Fruit fly (Drosophila melanogaster) whole organism, pupa: Measurements from ENCODE around the gene CG7368.

Source experiments
- CG10348 ChIP-seq: fragments of 200-800 bp; sonication (Bioruptor generic); IDR thresholded peaks from 2 replicates; pipeline ENCODE4 v1.3.6; 2022; ENCODE audit warnings: missing biosample characterization, missing genetic modification characterization
- CG12605 ChIP-seq: fragments of 200-800 bp; sonication (Bioruptor generic); IDR thresholded peaks from 2 replicates; pipeline ENCODE4 v1.3.6; 2022; ENCODE audit warnings: missing biosample characterization, missing genetic modification characterization
- CG13204 ChIP-seq: fragments of 200-800 bp; sonication (Bioruptor generic); optimal IDR thresholded peaks from 2 replicates; lab custom pipeline; 2018; ENCODE audit warnings: missing biosample characterization, mild to moderate bottlenecking, missing genetic modification characterization, moderate library complexity
- CG14655 ChIP-seq: fragments of 200-800 bp; sonication (Bioruptor generic); optimal IDR thresholded peaks from 3 replicates; lab custom pipeline; 2017; ENCODE audit warnings: mild to moderate bottlenecking, missing biosample characterization, missing genetic modification reagents, missing genetic modification characterization
- CG15710 ChIP-seq: fragments of 200-800 bp; sonication (Bioruptor generic); optimal IDR thresholded peaks from 2 replicates; lab custom pipeline; 2018; ENCODE audit warnings: missing biosample characterization, mild to moderate bottlenecking, missing genetic modification characterization, moderate library complexity
- CG17806 ChIP-seq: fragments of 200-800 bp; sonication (Bioruptor generic); optimal IDR thresholded peaks from 2 replicates; lab custom pipeline; 2018; ENCODE audit warnings: missing biosample characterization, mild to moderate bottlenecking, missing genetic modification characterization, moderate library complexity
- CG32121 ChIP-seq: fragments of 200-800 bp; sonication (Bioruptor generic); IDR thresholded peaks from 2 replicates; pipeline ENCODE4 v1.3.6; 2022; ENCODE audit warnings: missing biosample characterization, missing genetic modification characterization
- CG34367 ChIP-seq: fragments of 200-800 bp; sonication (Bioruptor generic); optimal IDR thresholded peaks from 2 replicates; lab custom pipeline; 2018; ENCODE audit warnings: missing biosample characterization, mild to moderate bottlenecking, missing genetic modification characterization
- CG4496 ChIP-seq: fragments of 200-800 bp; sonication (Bioruptor generic); IDR thresholded peaks from 3 replicates; pipeline ENCODE4 v1.3.6; 2022; ENCODE audit warnings: missing biosample characterization, missing genetic modification characterization
- CG8159 ChIP-seq: fragments of 200-800 bp; sonication (Bioruptor generic); optimal IDR thresholded peaks from 3 replicates; lab custom pipeline; 2018; ENCODE audit warnings: missing biosample characterization, mild to moderate bottlenecking, missing genetic modification characterization, moderate library complexity
- CG8301 ChIP-seq: fragments of 200-800 bp; sonication (Bioruptor generic); optimal IDR thresholded peaks from 2 replicates; lab custom pipeline; 2018; ENCODE audit warnings: missing biosample characterization, mild to moderate bottlenecking, missing genetic modification characterization
- CG9948 ChIP-seq: fragments of 200-800 bp; sonication (Bioruptor generic); optimal IDR thresholded peaks from 2 replicates; lab custom pipeline; 2018; ENCODE audit warnings: missing biosample characterization, mild to moderate bottlenecking, missing genetic modification characterization, moderate library complexity
- D1 ChIP-seq: fragments of 200-800 bp; sonication (Bioruptor generic); optimal IDR thresholded peaks from 2 replicates; lab custom pipeline; 2018; ENCODE audit warnings: missing biosample characterization, mild to moderate bottlenecking, missing genetic modification characterization, moderate library complexity
- EcR ChIP-seq: fragments of 200-800 bp; sonication (Bioruptor generic); optimal IDR thresholded peaks from 3 replicates; lab custom pipeline; 2019; ENCODE audit warnings: missing biosample characterization, missing genetic modification characterization, mild to moderate bottlenecking, moderate library complexity, missing genetic modification reagents
- Ets98B ChIP-seq: fragments of 200-800 bp; sonication (Bioruptor generic); IDR thresholded peaks from 2 replicates; pipeline ENCODE4 v1.3.6; 2022; ENCODE audit warnings: missing biosample characterization, missing genetic modification characterization
- Pif1A ChIP-seq: fragments of 200-800 bp; sonication (Bioruptor generic); optimal IDR thresholded peaks from 3 replicates; lab custom pipeline; 2016; ENCODE audit warnings: missing biosample characterization, missing genetic modification characterization
- Pif1B ChIP-seq: fragments of 200-800 bp; sonication (Bioruptor generic); optimal IDR thresholded peaks from 3 replicates; lab custom pipeline; 2016; ENCODE audit warnings: missing biosample characterization, missing genetic modification characterization
- Snoo ChIP-seq: fragments of 200-800 bp; sonication (Bioruptor generic); optimal IDR thresholded peaks from 3 replicates; lab custom pipeline; 2017; ENCODE audit warnings: missing biosample characterization, mild to moderate bottlenecking, missing genetic modification characterization, inconsistent platforms
- fd96Ca ChIP-seq: fragments of 200-800 bp; sonication (Bioruptor generic); IDR thresholded peaks from 3 replicates; pipeline ENCODE4 v1.3.6; 2022; ENCODE audit warnings: missing biosample characterization, missing genetic modification characterization
- gl ChIP-seq: fragments of 200-800 bp; sonication (Bioruptor generic); optimal IDR thresholded peaks from 2 replicates; lab custom pipeline; 2018; ENCODE audit warnings: missing biosample characterization, mild to moderate bottlenecking, missing genetic modification characterization
- rn ChIP-seq: fragments of 200-800 bp; sonication (Bioruptor generic); IDR thresholded peaks from 2 replicates; pipeline ENCODE4 v1.3.6; 2022; ENCODE audit warnings: missing biosample characterization, missing genetic modification characterization

CG7368 gene

dm6 chr3L:11582097-11582496 is 14.9 kb upstream of the CG7368 start, which contains the start of gene CG33269:
TSS of gene CG33269 (minus strand) at chr3L:11582197.
- no peak for TF ChIP-seq CG13204
- no peak for TF ChIP-seq Pif1A (GFP tag; lab: Kevin White, UChicago)
- no peak for TF ChIP-seq CG8159 (tag; lab: Kevin White, UChicago)
- no peak for TF ChIP-seq fd96Ca (GFP tag; lab: Robert Waterston, UW)
- no peak for TF ChIP-seq CG15710
- no peak for TF ChIP-seq CG9948
- no peak for TF ChIP-seq CG8301 (tag; lab: Kevin White, UChicago)
- TF ChIP-seq CG12605 (GFP tag; lab: Robert Waterston, UW) = no peak
- no peak for TF ChIP-seq Ets98B
- TF ChIP-seq gl = no peak
- no peak for TF ChIP-seq CG14655 (GFP tag; lab: Kevin White, UChicago)
- no peak for TF ChIP-seq Snoo (tag; lab: Kevin White, UChicago)
- TF ChIP-seq CG4496 (GFP tag; lab: Robert Waterston, UW) = no peak
- no peak for TF ChIP-seq CG10348

dm6 chr3L:11583964-11584363 is 13.0 kb upstream of the CG7368 start, which contains the start of gene CG32086:
TSS of gene CG32086 (minus strand) at chr3L:11584064.
- TF ChIP-seq Pif1B (no peak), Snoo (tag; lab: Kevin White, UChicago) (no peak), CG13204 (no peak), CG34367 (no peak), CG17806 (tag; lab: Kevin White, UChicago) (no peak), EcR (GFP tag; lab: Kevin White, UChicago) (no peak), CG9948 (no peak), Pif1A (GFP tag; lab: Kevin White, UChicago) (no peak), rn (GFP tag; lab: Robert Waterston, UW) (no peak), CG8159 (tag; lab: Kevin White, UChicago) (no peak), CG10348 (no peak), Ets98B (no peak), CG4496 (GFP tag; lab: Robert Waterston, UW) (no peak), fd96Ca (GFP tag; lab: Robert Waterston, UW) (no peak), CG12605 (GFP tag; lab: Robert Waterston, UW) (no peak), CG15710 (no peak), CG8301 (tag; lab: Kevin White, UChicago) (no peak)

dm6 chr3L:11586794-11587462 is 10.1 kb upstream of the CG7368 start:
- TF ChIP-seq CG17806 (tag; lab: Kevin White, UChicago) (no peak), CG32121 (0 out of 2 replicates have a peak, but pooled peaks have one; percentile 16), rn (GFP tag; lab: Robert Waterston, UW) (no peak), gl (no peak), CG4496 (GFP tag; lab: Robert Waterston, UW) (peak; percentile 18; the same call in 1 of the 3 replicates), CG9948 (no peak)
- TF ChIP-seq, all 21 proteins: peak for 2

dm6 chr3L:11587720-11588580 is 9.1 kb upstream of the CG7368 start, which contains the start of gene rt:
TSS of gene rt (minus strand) at chr3L:11587770.
- TF ChIP-seq CG34367 = peak; percentile 84
- TF ChIP-seq CG15710 = peak; percentile 93
- TF ChIP-seq CG8159 (tag; lab: Kevin White, UChicago) = peak; percentile 92
- peak; percentile 57; the same call in 1 of the 2 replicates for TF ChIP-seq CG10348
- peak; percentile 89 for TF ChIP-seq CG8301 (tag; lab: Kevin White, UChicago)
- peak; percentile 71 for TF ChIP-seq CG12605 (GFP tag; lab: Robert Waterston, UW)
- TF ChIP-seq CG9948 = peak; percentile 85
- TF ChIP-seq Pif1B = peak; percentile 76
- TF ChIP-seq CG14655 (GFP tag; lab: Kevin White, UChicago) = peak; percentile 91
- TF ChIP-seq fd96Ca (GFP tag; lab: Robert Waterston, UW) = no peak; the same call in 1 of the 3 replicates
- peak; percentile 83 for TF ChIP-seq CG13204
- peak; percentile 81 for TF ChIP-seq gl
- TF ChIP-seq CG32121 = peak; percentile 66
- TF ChIP-seq rn (GFP tag; lab: Robert Waterston, UW) = peak; percentile 60; the same call in 1 of the 2 replicates
- TF ChIP-seq CG4496 (GFP tag; lab: Robert Waterston, UW) = peak; percentile 81
- TF ChIP-seq EcR (GFP tag; lab: Kevin White, UChicago) = peak; percentile 52
- TF ChIP-seq Ets98B = peak; percentile 74
- TF ChIP-seq Snoo (tag; lab: Kevin White, UChicago) = peak; percentile 78
- peak; percentile 84 for TF ChIP-seq CG17806 (tag; lab: Kevin White, UChicago)
- TF ChIP-seq D1 (tag; lab: Kevin White, UChicago) = peak; percentile 28
- peak; percentile 80 for TF ChIP-seq Pif1A (GFP tag; lab: Kevin White, UChicago)

- TF ChIP-seq gl = no peak
- no peak for TF ChIP-seq CG9948
- TF ChIP-seq CG12605 (GFP tag; lab: Robert Waterston, UW) = no peak
- no peak for TF ChIP-seq CG8159 (tag; lab: Kevin White, UChicago)
- 0 out of 3 replicates have a peak, but pooled peaks have one; percentile 45 for TF ChIP-seq CG4496 (GFP tag; lab: Robert Waterston, UW)
- TF ChIP-seq Ets98B = 0 out of 2 replicates have a peak, but pooled peaks have one; percentile 37
- no peak for TF ChIP-seq CG10348
- TF ChIP-seq CG8301 (tag; lab: Kevin White, UChicago) = peak; percentile 21
Observed at dm6 chr3L:11588594-11588993, 8.4 kb upstream of the CG7368 start.
